Worm (Caenorhabditis elegans): ENCODE measurements around the gene wht-8.

Gene wht-8

ce11 chrIII:11218150-11218841 lies at the start of gene wht-8, which contains the start of gene tbx-34:
wht-8 (plus strand) TSS chrIII:11218791.
tbx-34 (minus strand) TSS chrIII:11218250.
- TF ChIP-seq nhr-19 (GFP tag; conservative IDR thresholded peaks at IDR 0.05) (no peak), hpl-2 (GFP tag; optimal IDR thresholded peaks at IDR 0.05) (no peak), Y116A8C.19 (tag; optimal IDR thresholded peaks at IDR 0.05; ENCODE audit: borderline replicate concordance) (no peak), nhr-237 (tag; optimal IDR thresholded peaks at IDR 0.05) (no peak), ceh-90 (tag; optimal IDR thresholded peaks at IDR 0.05) (no peak), zag-1 (tag; optimal IDR thresholded peaks at IDR 0.05) (no peak), nhr-84 (tag; optimal IDR thresholded peaks at IDR 0.05) (no peak), unc-86 (tag; optimal IDR thresholded peaks at IDR 0.05) (no peak), fkh-4 (tag; optimal IDR thresholded peaks at IDR 0.05; ENCODE audit: borderline replicate concordance) (no peak), dsc-1 (tag; optimal IDR thresholded peaks at IDR 0.05) (no peak), nhr-28 (tag; optimal IDR thresholded peaks at IDR 0.05) (no peak), elt-2 (tag; optimal IDR thresholded peaks at IDR 0.05) (no peak), grh-1 (GFP tag; IDR thresholded peaks at IDR 0.05) (no peak), tlp-1 (tag; optimal IDR thresholded peaks at IDR 0.05) (no peak), lin-39 (tag; optimal IDR thresholded peaks at IDR 0.05) (no peak), sox-4 (tag; optimal IDR thresholded peaks at IDR 0.05) (no peak), aha-1 (tag; optimal IDR thresholded peaks at IDR 0.05) (no peak), nhr-47 (tag; optimal IDR thresholded peaks at IDR 0.05) (no peak), hlh-4 (tag; optimal IDR thresholded peaks at IDR 0.05) (no peak), lin-13 (GFP tag; optimal IDR thresholded peaks at IDR 0.05) (no peak)

DNA sequence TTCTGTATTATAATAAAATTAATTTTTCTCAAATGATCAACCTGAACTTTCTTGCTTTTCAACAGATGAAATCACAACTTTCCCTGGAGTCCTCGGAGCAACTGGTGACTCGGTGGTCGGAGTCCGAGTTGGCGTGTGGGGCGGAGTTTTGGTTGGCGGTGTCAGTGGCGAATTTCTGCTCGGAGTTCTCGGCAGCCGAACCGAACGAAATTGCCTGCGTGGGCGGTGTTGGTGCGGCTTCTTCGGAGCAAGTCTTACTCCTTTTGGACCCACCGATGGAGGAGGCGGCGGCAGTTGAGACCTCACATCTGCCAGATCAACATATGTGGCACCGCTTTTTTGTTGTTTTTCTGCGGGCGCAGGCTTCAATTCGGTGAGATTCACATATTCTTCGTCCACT lies 48.9 kb upstream of the wht-8 start:
- no peak for TF ChIP-seq nhr-237 (tag; optimal IDR thresholded peaks at IDR 0.05)
- no peak for TF ChIP-seq jun-1 (tag; optimal IDR thresholded peaks at IDR 0.05)
- TF ChIP-seq tlp-1 (tag; optimal IDR thresholded peaks at IDR 0.05), result no peak
- no peak for TF ChIP-seq pag-3 (tag; optimal IDR thresholded peaks at IDR 0.05; ENCODE audit: borderline replicate concordance, insufficient read depth)
- TF ChIP-seq elt-2 (tag; optimal IDR thresholded peaks at IDR 0.05), result no peak
- TF ChIP-seq pqm-1 (tag; optimal IDR thresholded peaks at IDR 0.05), result no peak
- no peak for TF ChIP-seq lir-3 (tag; optimal IDR thresholded peaks at IDR 0.05; ENCODE audit: poor library complexity)

DNA sequence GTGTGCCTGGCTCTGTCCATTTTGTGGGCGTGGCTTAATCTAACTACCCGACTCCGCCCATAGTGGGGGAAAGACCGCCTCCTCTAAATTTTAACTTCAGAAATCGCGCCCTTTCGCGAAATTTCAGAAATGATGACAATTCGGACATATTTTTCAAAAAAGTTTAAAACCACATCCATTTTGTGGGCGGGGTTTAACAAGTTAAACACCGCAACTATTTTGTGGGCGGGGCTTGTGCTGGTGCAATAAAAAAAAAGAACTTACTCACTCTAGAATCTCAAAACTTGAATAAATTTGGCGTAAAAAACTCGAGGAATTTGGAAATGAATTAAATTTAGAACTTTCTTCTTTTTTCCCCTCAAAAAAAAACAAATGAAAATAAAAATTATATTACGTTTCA lies 48.1 kb upstream of the wht-8 start:
- TF ChIP-seq nhr-71 (tag; optimal IDR thresholded peaks at IDR 0.05), result no peak
- no peak for TF ChIP-seq unc-98 (GFP tag; IDR thresholded peaks at IDR 0.05)
- TF ChIP-seq ces-1 (GFP tag; optimal IDR thresholded peaks at IDR 0.05), result no peak
- no peak for TF ChIP-seq F16B12.6 (tag; optimal IDR thresholded peaks at IDR 0.05)
- no peak for TF ChIP-seq hlh-17 (GFP tag; optimal IDR thresholded peaks at IDR 0.05; ENCODE audit: borderline replicate concordance)
- no peak for TF ChIP-seq nhr-20 (tag; optimal IDR thresholded peaks at IDR 0.05)
- TF ChIP-seq grh-1 (GFP tag; IDR thresholded peaks at IDR 0.05), result no peak
- TF ChIP-seq fkh-4 (tag; optimal IDR thresholded peaks at IDR 0.05; ENCODE audit: borderline replicate concordance), result no peak
- no peak for TF ChIP-seq nhr-76 (tag; optimal IDR thresholded peaks at IDR 0.05)
- TF ChIP-seq swsn-7 (tag; optimal IDR thresholded peaks at IDR 0.05), result no peak
- no peak for TF ChIP-seq snu-23 (GFP tag; optimal IDR thresholded peaks at IDR 0.05)

ce11 chrIII:11172232-11172713 lies 46.3 kb upstream of the wht-8 start:
- no peak for TF ChIP-seq lin-35 (GFP tag; optimal IDR thresholded peaks at IDR 0.05)
- no peak for TF ChIP-seq egl-27 (tag; optimal IDR thresholded peaks at IDR 0.05)
